Worm (Caenorhabditis elegans): Measurements from ENCODE around the gene rpl-11.2.

Gene rpl-11.2

ce11 chrX:2242568-2243185 lies at the start of gene rpl-11.2:
TSS of gene rpl-11.2 (minus strand) at chrX:2242618.
- TF ChIP-seq ama-1 (optimal IDR thresholded peaks at IDR 0.05) = peak; percentile 88
- peak; percentile 98 for TF ChIP-seq nhr-47 (tag; optimal IDR thresholded peaks at IDR 0.05)
- TF ChIP-seq ceh-63 (GFP tag; optimal IDR thresholded peaks at IDR 0.05) = no peak
- peak; percentile 89 for TF ChIP-seq pax-3 (tag; optimal IDR thresholded peaks at IDR 0.05)
- TF ChIP-seq irx-1 (tag; optimal IDR thresholded peaks at IDR 0.05) = peak; percentile 94
- TF ChIP-seq unc-130 (tag; optimal IDR thresholded peaks at IDR 0.05) = peak; percentile 99
- peak; percentile 56 for TF ChIP-seq nhr-12 (tag; optimal IDR thresholded peaks at IDR 0.05)
- peak; percentile 94 for TF ChIP-seq nhr-237 (tag; optimal IDR thresholded peaks at IDR 0.05)
- peak; percentile 94 for TF ChIP-seq ztf-4 (tag; optimal IDR thresholded peaks at IDR 0.05)
- TF ChIP-seq fkh-8 (tag; optimal IDR thresholded peaks at IDR 0.05) = peak; percentile 97
- no peak for TF ChIP-seq hlh-17 (GFP tag; optimal IDR thresholded peaks at IDR 0.05; ENCODE audit: borderline replicate concordance)
- TF ChIP-seq mab-9 (GFP tag; IDR thresholded peaks at IDR 0.05) = peak; percentile 88
- TF ChIP-seq unc-30 (tag; optimal IDR thresholded peaks at IDR 0.05) = no peak
- peak; percentile 99 to 100 for TF ChIP-seq lsy-2 (tag; optimal IDR thresholded peaks at IDR 0.05)
- TF ChIP-seq nhr-28 (tag; optimal IDR thresholded peaks at IDR 0.05) = peak; percentile 25
- TF ChIP-seq unc-98 (GFP tag; IDR thresholded peaks at IDR 0.05) = peak; percentile 20; the same call in 1 of the 2 replicates
- peak; percentile 92 for TF ChIP-seq mef-2 (tag; optimal IDR thresholded peaks at IDR 0.05)
- peak; percentile 20 for TF ChIP-seq nhr-84 (tag; optimal IDR thresholded peaks at IDR 0.05)
- no peak for TF ChIP-seq tlp-1 (tag; optimal IDR thresholded peaks at IDR 0.05)
- TF ChIP-seq ztf-11 (tag; optimal IDR thresholded peaks at IDR 0.05) = peak in 1 of 2 experiments; percentile 92
- TF ChIP-seq sox-4 (tag; optimal IDR thresholded peaks at IDR 0.05) = peak; percentile 83
- peak; percentile 90 to 96 for TF ChIP-seq efl-1 (optimal IDR thresholded peaks at IDR 0.05)
- peak; percentile 72 to 98 for TF ChIP-seq efl-1 (GFP tag; optimal IDR thresholded peaks at IDR 0.05 in 1 of 2)
- peak; percentile 11 for TF ChIP-seq efl-3 (GFP tag; optimal IDR thresholded peaks at IDR 0.05)
- TF ChIP-seq vab-15 (tag; optimal IDR thresholded peaks at IDR 0.05) = peak; percentile 90
- TF ChIP-seq sptf-1 (tag; optimal IDR thresholded peaks at IDR 0.05) = no peak
- peak; percentile 97 for TF ChIP-seq jun-1 (tag; optimal IDR thresholded peaks at IDR 0.05)
- peak; percentile 93 for TF ChIP-seq ceh-88 (GFP tag; IDR thresholded peaks at IDR 0.05)
- TF ChIP-seq ets-5 (GFP tag; IDR thresholded peaks at IDR 0.05) = no peak
- peak; percentile 99 for TF ChIP-seq skn-1 (tag; optimal IDR thresholded peaks at IDR 0.05)
- peak; percentile 98 for TF ChIP-seq nhr-19 (GFP tag; conservative IDR thresholded peaks at IDR 0.05)
- TF ChIP-seq elt-3 (tag; optimal IDR thresholded peaks at IDR 0.05) = peak; percentile 95 to 99 (median 96)
- TF ChIP-seq rnt-1 (tag; optimal IDR thresholded peaks at IDR 0.05) = peak; percentile 97
- peak; percentile 68 for TF ChIP-seq F16B12.6 (tag; optimal IDR thresholded peaks at IDR 0.05)
- TF ChIP-seq hlh-4 (tag; optimal IDR thresholded peaks at IDR 0.05) = no peak
- TF ChIP-seq nhr-77 (tag; optimal IDR thresholded peaks at IDR 0.05) = peak; percentile 98
- TF ChIP-seq pqm-1 (tag; optimal IDR thresholded peaks at IDR 0.05) = peak; percentile 8
- TF ChIP-seq lin-14 (GFP tag; optimal IDR thresholded peaks at IDR 0.05) = peak; percentile 98
- TF ChIP-seq nhr-11 (tag; optimal IDR thresholded peaks at IDR 0.05) = peak; percentile 94
- TF ChIP-seq dsc-1 (tag; optimal IDR thresholded peaks at IDR 0.05) = peak; percentile 97
- peak; percentile 98 for TF ChIP-seq tbx-2 (tag; optimal IDR thresholded peaks at IDR 0.05)
- TF ChIP-seq unc-62 (GFP tag; optimal IDR thresholded peaks at IDR 0.05) = no peak
- TF ChIP-seq lin-13 (GFP tag; optimal IDR thresholded peaks at IDR 0.05) = peak; percentile 98
- peak; percentile 84 for TF ChIP-seq lin-15B (tag; optimal IDR thresholded peaks at IDR 0.05)
- peak; percentile 99 for TF ChIP-seq mep-1 (tag; optimal IDR thresholded peaks at IDR 0.05)
- TF ChIP-seq nhr-71 (tag; optimal IDR thresholded peaks at IDR 0.05) = peak; percentile 99
- TF ChIP-seq nhr-90 (tag; optimal IDR thresholded peaks at IDR 0.05; ENCODE audit: poor library complexity) = peak; percentile 98
- peak; percentile 73 for TF ChIP-seq aha-1 (tag; optimal IDR thresholded peaks at IDR 0.05)
- TF ChIP-seq isw-1 (GFP tag; IDR thresholded peaks at IDR 0.05) = peak; percentile 96
- peak; percentile 79 for TF ChIP-seq zip-4 (GFP tag; optimal IDR thresholded peaks at IDR 0.05)
- TF ChIP-seq ces-1 (GFP tag; optimal IDR thresholded peaks at IDR 0.05) = no peak
- peak; percentile 60 to 88 for TF ChIP-seq egl-27 (tag; optimal IDR thresholded peaks at IDR 0.05)
- TF ChIP-seq nhr-85 (tag) = peak; percentile 99

Measured in whole organism, L1 larva.